Fruit fly (Drosophila melanogaster) whole organism, embryonic: ENCODE results near the gene trr.

Source experiments
- Ada2b ChIP-seq: fragments of 200-800 bp; sonication (Bioruptor generic); IDR thresholded peaks from 2 replicates; pipeline ENCODE4 v1.3.6; 2022; ENCODE audit warnings: missing biosample characterization, missing genetic modification characterization
- B-H1 ChIP-seq: fragments of 200-800 bp; sonication (Bioruptor generic); IDR thresholded peaks from 3 replicates; pipeline ENCODE4 v1.3.6; 2022; ENCODE audit warnings: missing biosample characterization, missing genetic modification characterization
- CG10654 ChIP-seq: fragments of 200-800 bp; sonication (Bioruptor generic); optimal IDR thresholded peaks from 2 replicates; lab custom pipeline; 2016; ENCODE audit warnings: missing biosample characterization, missing genetic modification characterization
- CG12659 ChIP-seq: fragments of 200-800 bp; sonication (Bioruptor generic); optimal IDR thresholded peaks from 3 replicates; lab custom pipeline; 2017; ENCODE audit warnings: mild to moderate bottlenecking, missing biosample characterization, missing genetic modification reagents, missing genetic modification characterization
- CG14667 ChIP-seq: fragments of 200-800 bp; sonication (Bioruptor generic); IDR thresholded peaks from 2 replicates; pipeline ENCODE4 v1.3.6; 2022; ENCODE audit warnings: missing biosample characterization, missing genetic modification characterization
- CG15479 ChIP-seq: fragments of 200-800 bp; sonication (Bioruptor generic); optimal IDR thresholded peaks from 3 replicates; lab custom pipeline; 2019; ENCODE audit warnings: missing biosample characterization, mild to moderate bottlenecking, missing genetic modification characterization, moderate library complexity
- CG1602 ChIP-seq: fragments of 200-800 bp; sonication (Bioruptor generic); optimal IDR thresholded peaks from 3 replicates; lab custom pipeline; 2016; ENCODE audit warnings: missing biosample characterization, missing genetic modification characterization
- CG17328 ChIP-seq: fragments of 200-800 bp; sonication (Bioruptor generic); IDR thresholded peaks from 2 replicates; pipeline ENCODE4 v1.3.6; 2022; ENCODE audit warnings: missing biosample characterization, missing genetic modification characterization
- CG18619 ChIP-seq: fragments of 200-800 bp; sonication (Bioruptor generic); optimal IDR thresholded peaks from 3 replicates; lab custom pipeline; 2017; ENCODE audit warnings: missing biosample characterization, mild to moderate bottlenecking, missing genetic modification characterization
- CG30403 ChIP-seq: fragments of 200-800 bp; sonication (Bioruptor generic); optimal IDR thresholded peaks from 3 replicates; lab custom pipeline; 2016; ENCODE audit warnings: missing biosample characterization, missing genetic modification characterization
- CG31388 ChIP-seq: fragments of 200-800 bp; sonication (Bioruptor generic); optimal IDR thresholded peaks from 2 replicates; lab custom pipeline; 2016; ENCODE audit warnings: missing biosample characterization, missing genetic modification characterization
- CG3163 ChIP-seq: fragments of 200-800 bp; sonication (Bioruptor generic); optimal IDR thresholded peaks from 3 replicates; lab custom pipeline; 2016; ENCODE audit warnings: missing biosample characterization, missing genetic modification characterization
- CG32772 ChIP-seq: fragments of 200-800 bp; sonication (Bioruptor generic); IDR thresholded peaks from 2 replicates; pipeline ENCODE4 v1.3.6; 2022; ENCODE audit warnings: missing biosample characterization, missing genetic modification characterization
- CG33557 ChIP-seq: fragments of 200-800 bp; sonication (Bioruptor generic); optimal IDR thresholded peaks from 2 replicates; lab custom pipeline; 2019; ENCODE audit warnings: missing biosample characterization, mild to moderate bottlenecking, missing genetic modification characterization, moderate library complexity
- CG34422 ChIP-seq: fragments of 200-800 bp; sonication (Bioruptor generic); IDR thresholded peaks from 3 replicates; pipeline ENCODE4 v1.3.6; 2022; ENCODE audit warnings: missing biosample characterization, missing genetic modification characterization
- CG3847 ChIP-seq: fragments of 200-800 bp; sonication (Bioruptor generic); IDR thresholded peaks from 2 replicates; pipeline ENCODE4 v1.3.6; 2022; ENCODE audit warnings: missing biosample characterization, missing genetic modification characterization
- CG6254 ChIP-seq: fragments of 200-800 bp; sonication (Bioruptor generic); optimal IDR thresholded peaks from 3 replicates; lab custom pipeline; 2017; ENCODE audit warnings: mild to moderate bottlenecking, missing biosample characterization, missing genetic modification reagents, missing genetic modification characterization
- CG6654 ChIP-seq: fragments of 200-800 bp; sonication (Bioruptor generic); optimal IDR thresholded peaks from 2 replicates; lab custom pipeline; 2017; ENCODE audit warnings: missing biosample characterization, mild to moderate bottlenecking, missing genetic modification characterization
- CG7372 ChIP-seq: fragments of 200-800 bp; sonication (Bioruptor generic); IDR thresholded peaks from 2 replicates; pipeline ENCODE4 v1.3.6; 2022; ENCODE audit warnings: missing biosample characterization, missing genetic modification characterization
- CG7745 ChIP-seq: fragments of 200-800 bp; sonication (Bioruptor generic); optimal IDR thresholded peaks from 2 replicates; lab custom pipeline; 2018; ENCODE audit warnings: missing biosample characterization, mild to moderate bottlenecking, missing genetic modification characterization, moderate library complexity
- CG8478 ChIP-seq: fragments of >200 bp; optimal IDR thresholded peaks from 2 replicates; lab custom pipeline; 2018
- CG9437 ChIP-seq: fragments of 200-800 bp; sonication (Bioruptor generic); optimal IDR thresholded peaks from 2 replicates; lab custom pipeline; 2018; ENCODE audit warnings: missing biosample characterization, mild to moderate bottlenecking, missing genetic modification characterization
- CG9609 ChIP-seq: fragments of 200-800 bp; sonication (Bioruptor generic); optimal IDR thresholded peaks from 3 replicates; lab custom pipeline; 2016; ENCODE audit warnings: missing biosample characterization, missing genetic modification characterization
- CG9817 ChIP-seq: fragments of 200-800 bp; sonication (Bioruptor generic); optimal IDR thresholded peaks from 2 replicates; lab custom pipeline; 2018; ENCODE audit warnings: missing biosample characterization, mild to moderate bottlenecking, missing genetic modification characterization, moderate library complexity
- CHES-1-like ChIP-seq: fragments of 200-800 bp; sonication (Bioruptor generic); optimal IDR thresholded peaks from 2 replicates; lab custom pipeline; 2016; ENCODE audit warnings: missing biosample characterization, missing genetic modification characterization
- Nf-YA ChIP-seq: fragments of 200-800 bp; sonication (Bioruptor generic); IDR thresholded peaks from 2 replicates; pipeline ENCODE4 v1.3.6; 2022; ENCODE audit warnings: missing biosample characterization, missing genetic modification characterization
- Scr ChIP-seq: fragments of 200-800 bp; sonication (Bioruptor generic); IDR thresholded peaks from 2 replicates; pipeline ENCODE4 v1.3.6; 2022; ENCODE audit warnings: missing biosample characterization, missing genetic modification characterization; ENCODE audit not compliant: partially characterized antibody
- Xbp1 ChIP-seq: fragments of 200-800 bp; sonication (Bioruptor generic); optimal IDR thresholded peaks from 3 replicates; lab custom pipeline; 2016; ENCODE audit warnings: missing biosample characterization, mild to moderate bottlenecking, missing genetic modification characterization
- ac ChIP-seq: fragments of 200-800 bp; sonication (Bioruptor generic); optimal IDR thresholded peaks from 3 replicates; lab custom pipeline; 2017; ENCODE audit warnings: missing biosample characterization, mild to moderate bottlenecking, missing genetic modification characterization
- ap ChIP-seq: fragments of 200-800 bp; sonication (Bioruptor generic); IDR thresholded peaks from 2 replicates; pipeline ENCODE4 v1.3.6; 2022; ENCODE audit warnings: missing biosample characterization, missing genetic modification characterization
- az2 ChIP-seq: fragments of 200-800 bp; sonication (Bioruptor generic); optimal IDR thresholded peaks from 3 replicates; lab custom pipeline; 2016; ENCODE audit warnings: missing biosample characterization, missing genetic modification characterization
- ci ChIP-seq: fragments of 200-800 bp; sonication (Bioruptor generic); IDR thresholded peaks from 3 replicates; pipeline ENCODE4 v1.3.6; 2022; ENCODE audit warnings: missing biosample characterization, missing genetic modification characterization
- da ChIP-seq: fragments of 200-800 bp; sonication (Bioruptor generic); optimal IDR thresholded peaks from 2 replicates; lab custom pipeline; 2016; ENCODE audit warnings: missing biosample characterization, missing genetic modification characterization
- ewg ChIP-seq: fragments of 200-800 bp; sonication (Bioruptor generic); optimal IDR thresholded peaks from 3 replicates; lab custom pipeline; 2017; ENCODE audit warnings: mild to moderate bottlenecking, missing biosample characterization, missing genetic modification reagents, missing genetic modification characterization
- fd96Cb ChIP-seq: fragments of 200-800 bp; sonication (Bioruptor generic); optimal IDR thresholded peaks from 2 replicates; lab custom pipeline; 2018; ENCODE audit warnings: missing biosample characterization, mild to moderate bottlenecking, missing genetic modification characterization, moderate library complexity
- gcm ChIP-seq: fragments of 200-800 bp; sonication (Bioruptor generic); optimal IDR thresholded peaks from 2 replicates; lab custom pipeline; 2019; ENCODE audit warnings: missing biosample characterization, mild to moderate bottlenecking, missing genetic modification characterization, moderate library complexity
- gcm2 ChIP-seq: fragments of 200-800 bp; sonication (Bioruptor generic); optimal IDR thresholded peaks from 2 replicates; lab custom pipeline; 2016; ENCODE audit warnings: missing biosample characterization, missing genetic modification characterization
- h ChIP-seq: fragments of >200 bp; optimal IDR thresholded peaks from 2 replicates; lab custom pipeline; 2017
- nerfin-2 ChIP-seq: fragments of 200-800 bp; sonication (Bioruptor generic); IDR thresholded peaks from 2 replicates; pipeline ENCODE4 v1.3.6; 2022; ENCODE audit warnings: missing biosample characterization, missing genetic modification characterization; ENCODE audit not compliant: partially characterized antibody
- odd ChIP-seq: fragments of 200-800 bp; sonication (Bioruptor generic); optimal IDR thresholded peaks from 2 replicates; lab custom pipeline; 2017; ENCODE audit warnings: missing biosample characterization, mild to moderate bottlenecking, missing genetic modification characterization
- org-1 ChIP-seq: fragments of 200-800 bp; sonication (Bioruptor generic); optimal IDR thresholded peaks from 2 replicates; lab custom pipeline; 2017; ENCODE audit warnings: missing biosample characterization, missing genetic modification characterization
- pita ChIP-seq: fragments of 200-800 bp; sonication (Bioruptor generic); optimal IDR thresholded peaks from 2 replicates; lab custom pipeline; 2017; ENCODE audit warnings: missing biosample characterization, mild to moderate bottlenecking, missing genetic modification characterization
- run ChIP-seq: fragments of 200-800 bp; sonication (Bioruptor generic); optimal IDR thresholded peaks from 3 replicates; lab custom pipeline; 2018; ENCODE audit warnings: missing biosample characterization, mild to moderate bottlenecking, missing genetic modification characterization
- sc ChIP-seq, 3 experiments: fragments of >200 bp in 2 of 3; fragments of 200-800 bp in 1 of 3; sonication (Bioruptor generic) in 1 of 3; optimal IDR thresholded peaks; 2 replicates in 2 of 3; 3 replicates in 1 of 3; lab custom pipeline; 2017; ENCODE audit warnings: mild to moderate bottlenecking in 1 of 3, missing biosample characterization in 1 of 3, missing genetic modification characterization in 1 of 3, missing genetic modification reagents in 1 of 3
- schlank ChIP-seq: fragments of 200-800 bp; sonication (Bioruptor generic); optimal IDR thresholded peaks from 2 replicates; lab custom pipeline; 2018; ENCODE audit warnings: missing biosample characterization, mild to moderate bottlenecking, missing genetic modification characterization
- sens ChIP-seq: fragments of 200-800 bp; sonication (Bioruptor generic); peaks from one replicate; lab custom pipeline; 2016; ENCODE audit warnings: missing biosample characterization, missing genetic modification characterization
- trem ChIP-seq: fragments of 200-800 bp; optimal IDR thresholded peaks from 3 replicates; lab custom pipeline; 2019; ENCODE audit warnings: missing biosample characterization, mild to moderate bottlenecking, missing genetic modification characterization, moderate library complexity
- tx ChIP-seq: fragments of 200-800 bp; sonication (Bioruptor generic); optimal IDR thresholded peaks from 2 replicates; lab custom pipeline; 2016; ENCODE audit warnings: missing biosample characterization, missing genetic modification characterization
- unc-4 ChIP-seq: fragments of 200-800 bp; sonication (Bioruptor generic); IDR thresholded peaks from 2 replicates; pipeline ENCODE4 v1.3.6; 2022; ENCODE audit warnings: missing biosample characterization, missing genetic modification characterization; ENCODE audit not compliant: partially characterized antibody
- unpg ChIP-seq: fragments of 200-800 bp; sonication (Bioruptor generic); optimal IDR thresholded peaks from 3 replicates; lab custom pipeline; 2018; ENCODE audit warnings: missing biosample characterization, mild to moderate bottlenecking, missing genetic modification characterization, moderate library complexity
- zfh1 ChIP-seq: fragments of 200-800 bp; sonication (Bioruptor generic); IDR thresholded peaks from 3 replicates; pipeline ENCODE4 v1.3.6; 2022; ENCODE audit warnings: missing biosample characterization, missing genetic modification characterization

Gene trr

DNA sequence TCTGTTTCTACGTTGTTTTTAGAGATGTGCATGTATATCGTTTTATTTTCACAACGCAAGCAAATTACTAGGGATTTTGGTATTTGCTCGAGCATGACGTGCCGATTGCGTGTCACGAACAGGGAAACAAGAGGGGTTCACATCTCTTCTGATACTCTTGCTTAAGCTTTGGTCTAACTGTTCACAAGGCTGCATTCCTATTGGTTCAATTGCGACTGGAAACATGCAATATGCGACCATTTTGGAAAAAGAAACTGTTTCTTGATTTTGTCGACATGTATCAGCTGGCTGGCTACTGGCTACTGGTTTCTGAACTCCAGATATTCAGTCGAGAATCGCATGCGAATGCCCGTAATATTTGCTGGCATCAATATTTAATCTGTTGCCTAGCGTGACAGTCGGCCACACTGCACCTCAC lies 9.6 kb downstream of the trr start, which contains the start of gene Coa8 (continued):
- peak; percentile 7 for TF ChIP-seq trem (tag; lab: Kevin White, UChicago)
- 0 out of 3 replicates have a peak, but pooled peaks have one; percentile 18 for TF ChIP-seq ci (GFP tag; lab: Robert Waterston, UW)
- peak; percentile 81 for TF ChIP-seq sens (GFP tag; lab: Kevin White, UChicago)
- TF ChIP-seq schlank (tag; lab: Kevin White, UChicago), result no peak
- no peak for TF ChIP-seq CHES-1-like (GFP tag; lab: Kevin White, UChicago)
- TF ChIP-seq gcm (GFP tag; lab: Kevin White, UChicago), result no peak
- peak; percentile 66 for TF ChIP-seq CG9609 (GFP tag; lab: Kevin White, UChicago)
- no peak for TF ChIP-seq CG6254 (GFP tag; lab: Kevin White, UChicago)
- TF ChIP-seq Xbp1 (GFP tag; lab: Kevin White, UChicago), result peak; percentile 56
- TF ChIP-seq CG30403 (GFP tag; lab: Kevin White, UChicago), result peak; percentile 23
- TF ChIP-seq ac (GFP tag; lab: Kevin White, UChicago), result no peak
- no peak; the same call in 1 of the 2 replicates for TF ChIP-seq Nf-YA (GFP tag; lab: Robert Waterston, UW)
- TF ChIP-seq CG33557, result no peak
- TF ChIP-seq unc-4 (GFP tag; lab: Robert Waterston, UW), result peak; percentile 28; the same call in 1 of the 2 replicates
- no peak for TF ChIP-seq org-1 (GFP tag; lab: Kevin White, UChicago)
- no peak for TF ChIP-seq CG1602
- TF ChIP-seq tx (GFP tag; lab: Kevin White, UChicago), result no peak
- no peak for TF ChIP-seq CG3163 (GFP tag; lab: Kevin White, UChicago)
- TF ChIP-seq B-H1 (GFP tag; lab: Robert Waterston, UW), result peak; percentile 36; the same call in 2 of the 3 replicates
- TF ChIP-seq sc (optimal IDR thresholded peaks at IDR 0.05; lab: Kevin White, UChicago), result no peak
- TF ChIP-seq sc (GFP tag; optimal IDR thresholded peaks at IDR 0.05; lab: Kevin White, UChicago), result no peak
- TF ChIP-seq CG12659 (GFP tag; lab: Kevin White, UChicago), result peak; percentile 25
- peak; percentile 30; the same call in 1 of the 2 replicates for TF ChIP-seq CG14667 (GFP tag; lab: Robert Waterston, UW)
- peak; percentile 45 for TF ChIP-seq CG9817
- TF ChIP-seq unpg (GFP tag; lab: Kevin White, UChicago), result peak; percentile 53
- TF ChIP-seq nerfin-2 (GFP tag; lab: Robert Waterston, UW), result no peak
- no peak for TF ChIP-seq CG10654 (GFP tag; lab: Kevin White, UChicago)
- peak; percentile 11 for TF ChIP-seq Scr (GFP tag; lab: Robert Waterston, UW)
- no peak for TF ChIP-seq CG15479 (GFP tag; lab: Kevin White, UChicago)
- no peak for TF ChIP-seq run
- TF ChIP-seq CG18619 (GFP tag; lab: Kevin White, UChicago), result no peak
- peak; percentile 46; the same call in 2 of the 3 replicates for TF ChIP-seq zfh1
- no peak for TF ChIP-seq az2 (GFP tag; lab: Kevin White, UChicago)
- TF ChIP-seq h (lab: Kevin White, UChicago), result no peak
- TF ChIP-seq CG32772 (GFP tag; lab: Robert Waterston, UW), result 0 out of 2 replicates have a peak, but pooled peaks have one; percentile 47
- peak; percentile 28; the same call in 1 of the 2 replicates for TF ChIP-seq Ada2b (GFP tag; lab: Robert Waterston, UW)
- TF ChIP-seq CG9437, result peak; percentile 11
- 0 out of 2 replicates have a peak, but pooled peaks have one; percentile 15 for TF ChIP-seq CG17328 (GFP tag; lab: Robert Waterston, UW)
- TF ChIP-seq CG34422 (GFP tag; lab: Robert Waterston, UW), result 0 out of 3 replicates have a peak, but pooled peaks have one; percentile 47
- TF ChIP-seq gcm2 (GFP tag; lab: Kevin White, UChicago), result no peak
- no peak for TF ChIP-seq CG7745 (tag; lab: Kevin White, UChicago)
- TF ChIP-seq da (GFP tag; lab: Kevin White, UChicago), result no peak
- TF ChIP-seq CG3847 (GFP tag; lab: Robert Waterston, UW), result peak; percentile 44
- no peak for TF ChIP-seq CG8478 (lab: Kevin White, UChicago)
- TF ChIP-seq CG6654 (GFP tag; lab: Kevin White, UChicago), result no peak
- TF ChIP-seq odd (GFP tag; lab: Kevin White, UChicago), result no peak
- TF ChIP-seq ap (GFP tag; lab: Robert Waterston, UW), result no peak
- no peak for TF ChIP-seq ewg (GFP tag; lab: Kevin White, UChicago)
- TF ChIP-seq CG31388 (GFP tag; lab: Kevin White, UChicago), result no peak
- 0 out of 2 replicates have a peak, but pooled peaks have one; percentile 25 for TF ChIP-seq CG7372 (GFP tag; lab: Robert Waterston, UW)
- TF ChIP-seq pita (GFP tag; lab: Kevin White, UChicago), result no peak
- no peak for TF ChIP-seq fd96Cb
